Worm (Caenorhabditis elegans): ENCODE results near the gene rpl-38.
A peak's percentile ranks its signal among the peaks of the same experiment; 100 is the strongest.

rpl-38 gene

ce11 chrV:15519845-15520244, 7.9 kb downstream of the rpl-38 start:
- TF ChIP-seq sptf-1 (tag; optimal IDR thresholded peaks at IDR 0.05) = no peak
- TF ChIP-seq tlp-1 (tag; optimal IDR thresholded peaks at IDR 0.05) = no peak
- no peak for TF ChIP-seq nhr-28 (tag; optimal IDR thresholded peaks at IDR 0.05)
- no peak for TF ChIP-seq snpc-4 (tag; optimal IDR thresholded peaks at IDR 0.05)

ce11 chrV:15520398-15520797, 8.4 kb downstream of the rpl-38 start:
- no peak for TF ChIP-seq fos-1 (tag; optimal IDR thresholded peaks at IDR 0.05)
- peak; percentile 43 for TF ChIP-seq lin-14 (GFP tag; optimal IDR thresholded peaks at IDR 0.05)

ce11 chrV:15521920-15522319, 10.0 kb downstream of the rpl-38 start, which contains the start of gene lgc-31:
lgc-31 (minus strand) TSS chrV:15522020.
- TF ChIP-seq fos-1 (tag; optimal IDR thresholded peaks at IDR 0.05) (no peak), unc-98 (GFP tag; IDR thresholded peaks at IDR 0.05) (no peak), ceh-8 (GFP tag; optimal IDR thresholded peaks at IDR 0.05) (no peak), fkh-10 (GFP tag; optimal IDR thresholded peaks at IDR 0.05) (no peak), sup-37 (GFP tag; optimal IDR thresholded peaks at IDR 0.05) (no peak), mdl-1 (tag; optimal IDR thresholded peaks at IDR 0.05) (no peak), egl-13 (tag; optimal IDR thresholded peaks at IDR 0.05) (no peak), nhr-12 (tag; optimal IDR thresholded peaks at IDR 0.05) (no peak), nhr-85 (tag) (no peak), C04F5.9 (tag; optimal IDR thresholded peaks at IDR 0.05) (no peak), pax-3 (tag; optimal IDR thresholded peaks at IDR 0.05) (no peak)

ce11 chrV:15529069-15529468, 17.1 kb downstream of the rpl-38 start, which contains the start of gene srh-276:
srh-276 (plus strand) TSS chrV:15529369.
- TF ChIP-seq nhr-237 (tag; optimal IDR thresholded peaks at IDR 0.05) (no peak), egl-13 (tag; optimal IDR thresholded peaks at IDR 0.05) (no peak), jun-1 (tag; optimal IDR thresholded peaks at IDR 0.05) (no peak)

ce11 chrV:15533096-15533495, 21.1 kb downstream of the rpl-38 start, which contains the start of gene F21A3.11:
F21A3.11 (minus strand) TSS chrV:15533212.
- TF ChIP-seq unc-98 (GFP tag; IDR thresholded peaks at IDR 0.05) = no peak
- TF ChIP-seq vab-15 (tag; optimal IDR thresholded peaks at IDR 0.05) = no peak
- TF ChIP-seq mep-1 (tag; optimal IDR thresholded peaks at IDR 0.05) = no peak
- no peak for TF ChIP-seq zip-4 (GFP tag; optimal IDR thresholded peaks at IDR 0.05)
- no peak for TF ChIP-seq lsy-2 (tag; optimal IDR thresholded peaks at IDR 0.05)
- peak; percentile 70 for TF ChIP-seq elt-2 (tag; optimal IDR thresholded peaks at IDR 0.05)
- TF ChIP-seq nhr-19 (GFP tag; conservative IDR thresholded peaks at IDR 0.05) = no peak
- no peak for TF ChIP-seq egl-27 (tag; optimal IDR thresholded peaks at IDR 0.05)

- TF ChIP-seq C34B4.2 (tag; optimal IDR thresholded peaks at IDR 0.05) (no peak), ztf-4 (tag; optimal IDR thresholded peaks at IDR 0.05) (no peak), jun-1 (tag; optimal IDR thresholded peaks at IDR 0.05) (no peak), fkh-8 (tag; optimal IDR thresholded peaks at IDR 0.05) (no peak), vab-15 (tag; optimal IDR thresholded peaks at IDR 0.05) (no peak), nhr-85 (tag) (no peak), ces-1 (GFP tag; optimal IDR thresholded peaks at IDR 0.05) (no peak), hlh-4 (tag; optimal IDR thresholded peaks at IDR 0.05) (no peak), unc-98 (GFP tag; IDR thresholded peaks at IDR 0.05) (no peak), unc-86 (tag; optimal IDR thresholded peaks at IDR 0.05) (no peak), pax-3 (tag; optimal IDR thresholded peaks at IDR 0.05) (no peak), lir-3 (tag; optimal IDR thresholded peaks at IDR 0.05; ENCODE audit: poor library complexity) (no peak), unc-130 (tag; optimal IDR thresholded peaks at IDR 0.05) (no peak), nhr-20 (tag; optimal IDR thresholded peaks at IDR 0.05) (no peak)
Observed at ce11 chrV:15533864-15534263, 21.9 kb downstream of the rpl-38 start, which contains the start of gene F21A3.2. F21A3.2 (minus strand) TSS chrV:15533964.

Data from whole organism, L1 larva.